Worm (Caenorhabditis elegans) whole organism, mixed stage, embryonic: ENCODE measurements around the gene F54C8.7.

ENCODE experiments used
- lsy-2 ChIP-seq: fragments of 150-350 bp; optimal IDR thresholded peaks from 2 replicates; lab custom pipeline; 2014; ENCODE audit warnings: missing biosample characterization, missing genetic modification characterization
- mls-2 ChIP-seq: sonication (generic microtip); optimal IDR thresholded peaks from 2 replicates; lab custom pipeline; 2016; ENCODE audit warnings: mild to moderate bottlenecking, missing genetic modification characterization, moderate library complexity, missing compliant biosample characterization
- pha-4 ChIP-seq: fragments of 150-350 bp; optimal IDR thresholded peaks from 2 replicates; lab custom pipeline; 2018; ENCODE audit warnings: missing biosample characterization, missing genetic modification reagents, missing genetic modification characterization
- snpc-4 ChIP-seq: fragments of 150-350 bp; optimal IDR thresholded peaks from 2 replicates; lab custom pipeline; 2014; ENCODE audit warnings: missing biosample characterization, missing genetic modification characterization
- unc-39 ChIP-seq: fragments of 150-350 bp; optimal IDR thresholded peaks from 2 replicates; lab custom pipeline; 2014; ENCODE audit warnings: missing biosample characterization, missing genetic modification characterization
- ztf-11 ChIP-seq: fragments of 150-350 bp; optimal IDR thresholded peaks from 2 replicates; lab custom pipeline; 2014; ENCODE audit warnings: missing biosample characterization, missing genetic modification characterization

DNA sequence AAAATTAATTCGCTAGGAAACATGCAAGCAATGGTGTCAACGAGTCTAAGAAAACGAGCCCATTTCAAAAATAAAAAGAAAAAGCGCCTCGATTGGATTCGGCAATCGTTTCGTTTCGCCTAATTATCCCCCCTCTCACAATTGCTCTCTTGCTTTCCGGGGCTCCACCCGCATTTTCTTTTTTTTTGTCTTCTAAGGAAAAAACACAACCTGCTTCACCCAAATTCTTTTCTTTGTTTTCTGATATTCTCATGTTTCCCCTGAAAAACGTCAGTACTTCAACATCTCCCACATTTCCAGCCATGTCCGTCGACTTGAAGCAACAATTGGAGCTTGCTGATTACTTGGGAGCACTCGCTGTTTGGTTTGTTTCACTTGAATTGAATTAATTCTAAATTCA is 34.6 kb upstream of the F54C8.7 start, which contains the start of gene nlp-36:
- no peak for TF ChIP-seq ztf-11
- TF ChIP-seq snpc-4 (tag; lab: Kevin White, UChicago): no peak
- no peak for TF ChIP-seq unc-39 (tag; lab: Kevin White, UChicago)
- TF ChIP-seq pha-4 (tag; lab: Kevin White, UChicago): no peak
- TF ChIP-seq lsy-2 (tag; lab: Kevin White, UChicago): no peak
- no peak for TF ChIP-seq mls-2
